Worm (Caenorhabditis elegans): ENCODE data around the gene F52B11.2.

- no peak for TF ChIP-seq unc-39 (tag; optimal IDR thresholded peaks at IDR 0.05)
- TF ChIP-seq lin-39 (tag; optimal IDR thresholded peaks at IDR 0.05) = peak; percentile 78
- no peak for TF ChIP-seq nhr-76 (tag; optimal IDR thresholded peaks at IDR 0.05)
- peak; percentile 49 for TF ChIP-seq jun-1 (tag; optimal IDR thresholded peaks at IDR 0.05)
- TF ChIP-seq ceh-16 (tag; optimal IDR thresholded peaks at IDR 0.05) = no peak
- no peak for TF ChIP-seq ztf-4 (tag; optimal IDR thresholded peaks at IDR 0.05)
- TF ChIP-seq nhr-77 (tag; optimal IDR thresholded peaks at IDR 0.05) = no peak
- no peak for TF ChIP-seq ztf-11 (tag; optimal IDR thresholded peaks at IDR 0.05)
- TF ChIP-seq zag-1 (tag; optimal IDR thresholded peaks at IDR 0.05) = no peak
- TF ChIP-seq nhr-237 (tag; optimal IDR thresholded peaks at IDR 0.05) = no peak
- peak; percentile 8 for TF ChIP-seq tbx-2 (tag; optimal IDR thresholded peaks at IDR 0.05)
- TF ChIP-seq ama-1 (optimal IDR thresholded peaks at IDR 0.05) = peak; percentile 81
- no peak for TF ChIP-seq nhr-28 (tag; optimal IDR thresholded peaks at IDR 0.05)
Observed at ce11 chrIV:14070992-14071289, 12.4 kb upstream of the F52B11.2 start.

Measured in whole organism, L3 larva.